Fruit fly (Drosophila melanogaster) whole organism, embryonic: ENCODE data around the gene Bap111.

Source experiments
- Aef1 ChIP-seq: fragments of 200-800 bp; sonication (Bioruptor generic); IDR thresholded peaks from 3 replicates; pipeline ENCODE4 v1.3.6; 2022; ENCODE audit warnings: missing biosample characterization, missing genetic modification characterization
- BtbVII ChIP-seq: fragments of 200-800 bp; sonication (Bioruptor generic); optimal IDR thresholded peaks from 3 replicates; lab custom pipeline; 2017; ENCODE audit warnings: missing biosample characterization, mild to moderate bottlenecking, missing genetic modification characterization
- CG10959 ChIP-seq: fragments of 200-800 bp; sonication (Bioruptor generic); IDR thresholded peaks from 2 replicates; pipeline ENCODE4 v1.3.6; 2022; ENCODE audit warnings: missing biosample characterization, missing genetic modification characterization
- CG11093 ChIP-seq: fragments of 200-800 bp; sonication (Bioruptor generic); IDR thresholded peaks from 3 replicates; pipeline ENCODE4 v1.3.6; 2022; ENCODE audit warnings: missing biosample characterization, missing genetic modification characterization
- CG11398 ChIP-seq: fragments of 200-800 bp; sonication (Bioruptor generic); optimal IDR thresholded peaks from 2 replicates; lab custom pipeline; 2016; ENCODE audit warnings: missing biosample characterization, missing genetic modification characterization
- CG11504 ChIP-seq: fragments of 200-800 bp; sonication (Bioruptor generic); optimal IDR thresholded peaks from 3 replicates; lab custom pipeline; 2019; ENCODE audit warnings: missing biosample characterization, mild to moderate bottlenecking, missing genetic modification characterization, moderate library complexity
- CG12744 ChIP-seq: fragments of 200-800 bp; sonication (Bioruptor generic); optimal IDR thresholded peaks from 2 replicates; lab custom pipeline; 2016; ENCODE audit warnings: missing biosample characterization, missing genetic modification characterization
- CG13296 ChIP-seq: fragments of 200-800 bp; sonication (Bioruptor generic); optimal IDR thresholded peaks from 3 replicates; lab custom pipeline; 2018; ENCODE audit warnings: missing biosample characterization, mild to moderate bottlenecking, missing genetic modification characterization
- CG15269 ChIP-seq: fragments of 200-800 bp; sonication (Bioruptor generic); optimal IDR thresholded peaks from 2 replicates; lab custom pipeline; 2018; ENCODE audit warnings: missing biosample characterization, mild to moderate bottlenecking, missing genetic modification characterization, moderate library complexity
- CG17385 ChIP-seq: fragments of 200-800 bp; sonication (Bioruptor generic); optimal IDR thresholded peaks from 3 replicates; lab custom pipeline; 2018; ENCODE audit warnings: missing biosample characterization, mild to moderate bottlenecking, missing genetic modification characterization
- CG17802 ChIP-seq: fragments of 200-800 bp; sonication (Bioruptor generic); optimal IDR thresholded peaks from 2 replicates; lab custom pipeline; 2018; ENCODE audit warnings: missing biosample characterization, mild to moderate bottlenecking, missing genetic modification characterization, moderate library complexity
- CG18619 ChIP-seq: fragments of 200-800 bp; sonication (Bioruptor generic); optimal IDR thresholded peaks from 3 replicates; lab custom pipeline; 2017; ENCODE audit warnings: missing biosample characterization, mild to moderate bottlenecking, missing genetic modification characterization
- CG32772 ChIP-seq: fragments of 200-800 bp; sonication (Bioruptor generic); IDR thresholded peaks from 2 replicates; pipeline ENCODE4 v1.3.6; 2022; ENCODE audit warnings: missing biosample characterization, missing genetic modification characterization
- CG34422 ChIP-seq: fragments of 200-800 bp; sonication (Bioruptor generic); IDR thresholded peaks from 3 replicates; pipeline ENCODE4 v1.3.6; 2022; ENCODE audit warnings: missing biosample characterization, missing genetic modification characterization
- CG3995 ChIP-seq: fragments of 200-800 bp; sonication (Bioruptor generic); optimal IDR thresholded peaks from 3 replicates; lab custom pipeline; 2016; ENCODE audit warnings: missing biosample characterization, missing genetic modification characterization
- CG5953 ChIP-seq: fragments of 200-800 bp; sonication (Bioruptor generic); IDR thresholded peaks from 2 replicates; pipeline ENCODE4 v1.3.6; 2022; ENCODE audit warnings: missing biosample characterization, missing genetic modification characterization
- CG6791 ChIP-seq: fragments of 200-800 bp; sonication (Bioruptor generic); IDR thresholded peaks from 3 replicates; pipeline ENCODE4 v1.3.6; 2022; ENCODE audit warnings: missing biosample characterization, missing genetic modification characterization; ENCODE audit not compliant: partially characterized antibody
- CG8924 ChIP-seq: fragments of 200-800 bp; optimal IDR thresholded peaks from 3 replicates; lab custom pipeline; 2019; ENCODE audit warnings: missing biosample characterization, mild to moderate bottlenecking, missing genetic modification characterization, moderate library complexity
- CG9932 ChIP-seq: fragments of 200-800 bp; sonication (Bioruptor generic); IDR thresholded peaks from 2 replicates; pipeline ENCODE4 v1.3.6; 2022; ENCODE audit warnings: missing biosample characterization, missing genetic modification characterization
- CTCF ChIP-seq: fragments of 200-800 bp; sonication (Bioruptor generic); optimal IDR thresholded peaks from 2 replicates; lab custom pipeline; 2017; ENCODE audit warnings: missing biosample characterization, mild to moderate bottlenecking, missing genetic modification characterization, moderate library complexity
- CoRest ChIP-seq: fragments of 200-800 bp; sonication (Bioruptor generic); optimal IDR thresholded peaks from 3 replicates; lab custom pipeline; 2018; ENCODE audit warnings: missing biosample characterization, mild to moderate bottlenecking, missing genetic modification characterization, moderate library complexity
- Eip74EF ChIP-seq, 2 experiments: fragments of 200-800 bp in 1 of 2; fragments of >200 bp in 1 of 2; sonication (Bioruptor generic) in 1 of 2; optimal IDR thresholded peaks; 2 replicates each; lab custom pipeline; 2017 to 2019; ENCODE audit warnings: missing biosample characterization in 2 of 2, missing genetic modification characterization in 2 of 2, mild to moderate bottlenecking in 1 of 2, moderate library complexity in 1 of 2
- GATAe ChIP-seq: fragments of 200-800 bp; sonication (Bioruptor generic); conservative IDR thresholded peaks from 2 replicates; pipeline ENCODE4 v1.3.6; 2022; ENCODE audit warnings: missing biosample characterization, missing genetic modification characterization
- HLH3B ChIP-seq: fragments of 200-800 bp; sonication (Bioruptor generic); IDR thresholded peaks from 2 replicates; pipeline ENCODE4 v1.3.6; 2022; ENCODE audit warnings: missing biosample characterization, missing genetic modification characterization
- HLH54F ChIP-seq: fragments of 200-800 bp; sonication (Bioruptor generic); optimal IDR thresholded peaks from 3 replicates; lab custom pipeline; 2016; ENCODE audit warnings: missing biosample characterization, missing genetic modification characterization
- Lhr ChIP-seq: fragments of 200-800 bp; sonication (Bioruptor generic); optimal IDR thresholded peaks from 3 replicates; lab custom pipeline; 2017; ENCODE audit warnings: mild to moderate bottlenecking, missing biosample characterization, missing genetic modification reagents, missing genetic modification characterization
- Nf-YB ChIP-seq: fragments of 200-800 bp; sonication (Bioruptor generic); optimal IDR thresholded peaks from 3 replicates; lab custom pipeline; 2019; ENCODE audit warnings: missing biosample characterization, mild to moderate bottlenecking, missing genetic modification characterization, moderate library complexity
- Optix ChIP-seq: fragments of 200-800 bp; sonication (Bioruptor generic); IDR thresholded peaks from 3 replicates; pipeline ENCODE4 v1.3.6; 2022; ENCODE audit warnings: missing biosample characterization, missing genetic modification characterization
- Scr ChIP-seq: fragments of 200-800 bp; sonication (Bioruptor generic); IDR thresholded peaks from 2 replicates; pipeline ENCODE4 v1.3.6; 2022; ENCODE audit warnings: missing biosample characterization, missing genetic modification characterization; ENCODE audit not compliant: partially characterized antibody
- Sry-δ ChIP-seq: fragments of 200-800 bp; sonication (Bioruptor generic); optimal IDR thresholded peaks from 2 replicates; lab custom pipeline; 2016; ENCODE audit warnings: missing biosample characterization, missing genetic modification characterization
- Ssrp ChIP-seq: fragments of 200-800 bp; sonication (Bioruptor generic); optimal IDR thresholded peaks from 2 replicates; lab custom pipeline; 2018; ENCODE audit warnings: missing biosample characterization, mild to moderate bottlenecking, missing genetic modification characterization, moderate library complexity
- ac ChIP-seq: fragments of 200-800 bp; sonication (Bioruptor generic); optimal IDR thresholded peaks from 3 replicates; lab custom pipeline; 2017; ENCODE audit warnings: missing biosample characterization, mild to moderate bottlenecking, missing genetic modification characterization
- al ChIP-seq: fragments of 200-800 bp; sonication (Bioruptor generic); IDR thresholded peaks from 2 replicates; pipeline ENCODE4 v1.3.6; 2022; ENCODE audit warnings: missing biosample characterization, missing genetic modification characterization
- btn ChIP-seq: fragments of 200-800 bp; sonication (Bioruptor generic); optimal IDR thresholded peaks from 2 replicates; lab custom pipeline; 2016; ENCODE audit warnings: missing biosample characterization, missing genetic modification characterization
- cad ChIP-seq: fragments of >200 bp; optimal IDR thresholded peaks from 2 replicates; lab custom pipeline; 2017; ENCODE audit warnings: missing biosample characterization, missing genetic modification characterization
- caup ChIP-seq: fragments of 200-800 bp; sonication (Bioruptor generic); optimal IDR thresholded peaks from 3 replicates; lab custom pipeline; 2017; ENCODE audit warnings: missing biosample characterization, mild to moderate bottlenecking, missing genetic modification characterization, moderate library complexity; ENCODE audit not compliant: severe bottlenecking
- chm ChIP-seq: fragments of 200-800 bp; sonication (Bioruptor generic); IDR thresholded peaks from 2 replicates; pipeline ENCODE4 v1.3.6; 2022; ENCODE audit warnings: missing biosample characterization, missing genetic modification characterization
- cwo ChIP-seq: fragments of 200-800 bp; sonication (Bioruptor generic); optimal IDR thresholded peaks from 3 replicates; lab custom pipeline; 2017; ENCODE audit warnings: missing biosample characterization, missing genetic modification characterization, mild to moderate bottlenecking, moderate library complexity, missing genetic modification reagents
- emc ChIP-seq: fragments of 200-800 bp; sonication (Bioruptor generic); optimal IDR thresholded peaks from 2 replicates; lab custom pipeline; 2016; ENCODE audit warnings: missing biosample characterization, missing genetic modification characterization
- esg ChIP-seq: fragments of 200-800 bp; sonication (Bioruptor generic); conservative IDR thresholded peaks from 2 replicates; pipeline ENCODE4 v1.3.6; 2022; ENCODE audit warnings: missing biosample characterization, missing genetic modification characterization
- exex ChIP-seq: fragments of 200-800 bp; sonication (Bioruptor generic); optimal IDR thresholded peaks from 4 replicates; lab custom pipeline; 2018; ENCODE audit warnings: missing biosample characterization, mild to moderate bottlenecking, missing genetic modification characterization, moderate library complexity
- gcm2 ChIP-seq: fragments of 200-800 bp; sonication (Bioruptor generic); optimal IDR thresholded peaks from 2 replicates; lab custom pipeline; 2016; ENCODE audit warnings: missing biosample characterization, missing genetic modification characterization
- grn ChIP-seq: fragments of 200-800 bp; sonication (Bioruptor generic); optimal IDR thresholded peaks from 3 replicates; lab custom pipeline; 2017; ENCODE audit warnings: missing biosample characterization, missing genetic modification characterization
- gro ChIP-seq: fragments of 200-800 bp; sonication (Bioruptor generic); optimal IDR thresholded peaks from 2 replicates; lab custom pipeline; 2016; ENCODE audit warnings: missing biosample characterization, missing genetic modification characterization
- h ChIP-seq: fragments of >200 bp; optimal IDR thresholded peaks from 2 replicates; lab custom pipeline; 2017
- ham ChIP-seq: fragments of 200-800 bp; sonication (Bioruptor generic); IDR thresholded peaks from 2 replicates; pipeline ENCODE4 v1.3.6; 2022; ENCODE audit warnings: missing biosample characterization, missing genetic modification characterization
- hth ChIP-seq: fragments of >200 bp; optimal IDR thresholded peaks from 2 replicates; lab custom pipeline; 2017; ENCODE audit warnings: inconsistent platforms
- jumu ChIP-seq: fragments of 200-800 bp; sonication (Bioruptor generic); optimal IDR thresholded peaks from 3 replicates; lab custom pipeline; 2016; ENCODE audit warnings: missing biosample characterization, missing genetic modification characterization
- lilli ChIP-seq: fragments of 200-800 bp; sonication (Bioruptor generic); optimal IDR thresholded peaks from 3 replicates; lab custom pipeline; 2016; ENCODE audit warnings: missing biosample characterization, missing genetic modification characterization
- ranshi ChIP-seq: fragments of 200-800 bp; sonication (Bioruptor generic); IDR thresholded peaks from 2 replicates; pipeline ENCODE4 v1.3.6; 2022; ENCODE audit warnings: missing biosample characterization, missing genetic modification characterization
- repo ChIP-seq: fragments of 200-800 bp; sonication (Bioruptor generic); optimal IDR thresholded peaks from 2 replicates; lab custom pipeline; 2016; ENCODE audit warnings: missing biosample characterization, missing genetic modification characterization
- sna ChIP-seq: fragments of 200-800 bp; sonication (Bioruptor generic); IDR thresholded peaks from 2 replicates; pipeline ENCODE4 v1.3.6; 2022; ENCODE audit warnings: missing biosample characterization, missing genetic modification characterization; ENCODE audit not compliant: partially characterized antibody
- zfh1 ChIP-seq: fragments of 200-800 bp; sonication (Bioruptor generic); IDR thresholded peaks from 3 replicates; pipeline ENCODE4 v1.3.6; 2022; ENCODE audit warnings: missing biosample characterization, missing genetic modification characterization

Bap111 gene

dm6 chrX:9155134-9155533, 6.0 kb downstream of the Bap111 start (continued):
- peak; percentile 53 for TF ChIP-seq lilli (GFP tag; lab: Kevin White, UChicago)
- TF ChIP-seq CG17385 (GFP tag; lab: Kevin White, UChicago): peak; percentile 72
- no peak for TF ChIP-seq btn (GFP tag; lab: Kevin White, UChicago)
- no peak for TF ChIP-seq CG17802
- TF ChIP-seq CG10959 (GFP tag; lab: Robert Waterston, UW): peak; percentile 36; the same call in 1 of the 2 replicates
- TF ChIP-seq Ssrp (tag; lab: Kevin White, UChicago): peak; percentile 49
- no peak for TF ChIP-seq zfh1 (GFP tag; lab: Robert Waterston, UW)
- no peak for TF ChIP-seq repo (GFP tag; lab: Kevin White, UChicago)
- peak; percentile 44 for TF ChIP-seq caup (GFP tag; lab: Kevin White, UChicago)
- no peak for TF ChIP-seq hth (lab: Kevin White, UChicago)
- TF ChIP-seq ac (GFP tag; lab: Kevin White, UChicago): no peak
- no peak for TF ChIP-seq gcm2 (GFP tag; lab: Kevin White, UChicago)
- TF ChIP-seq CG8924 (tag; lab: Kevin White, UChicago): no peak
- TF ChIP-seq CG34422 (GFP tag; lab: Robert Waterston, UW): no peak
- TF ChIP-seq BtbVII (GFP tag; lab: Kevin White, UChicago): peak; percentile 31
- TF ChIP-seq CG18619 (GFP tag; lab: Kevin White, UChicago): no peak
- TF ChIP-seq GATAe: no peak
- no peak for TF ChIP-seq ham (GFP tag; lab: Robert Waterston, UW)
- no peak for TF ChIP-seq chm (GFP tag; lab: Robert Waterston, UW)
- no peak for TF ChIP-seq CG5953 (GFP tag; lab: Robert Waterston, UW)
- no peak for TF ChIP-seq al (GFP tag; lab: Robert Waterston, UW)
- peak; percentile 72 for TF ChIP-seq CG11504 (tag; lab: Kevin White, UChicago)
- TF ChIP-seq CTCF (GFP tag; lab: Kevin White, UChicago): no peak
- no peak for TF ChIP-seq CG11398 (GFP tag; lab: Kevin White, UChicago)
- TF ChIP-seq CG9932 (GFP tag; lab: Robert Waterston, UW): peak; percentile 44
- TF ChIP-seq CG11093: no peak
- TF ChIP-seq HLH3B (GFP tag; lab: Robert Waterston, UW): peak; percentile 54
- TF ChIP-seq Nf-YB (GFP tag; lab: Kevin White, UChicago): no peak
- TF ChIP-seq Optix (GFP tag; lab: Robert Waterston, UW): no peak
- TF ChIP-seq gro: peak; percentile 29
- peak; percentile 50 for TF ChIP-seq cwo (GFP tag; lab: Kevin White, UChicago)
- TF ChIP-seq Sry-δ (GFP tag; lab: Kevin White, UChicago): no peak
- no peak for TF ChIP-seq Lhr
- no peak for TF ChIP-seq grn (GFP tag; lab: Kevin White, UChicago)
- TF ChIP-seq CG13296 (GFP tag; lab: Kevin White, UChicago): peak; percentile 62
- peak in 1 of 2 experiments; percentile 17 for TF ChIP-seq Eip74EF (GFP tag; optimal IDR thresholded peaks at IDR 0.05; lab: Kevin White, UChicago)
- TF ChIP-seq esg (GFP tag; lab: Robert Waterston, UW): peak; percentile 38; the same call in 1 of the 2 replicates
- TF ChIP-seq ranshi (GFP tag; lab: Robert Waterston, UW): 0 out of 2 replicates have a peak, but pooled peaks have one; percentile 39
- TF ChIP-seq CG15269 (tag; lab: Kevin White, UChicago): peak; percentile 62
- peak; percentile 3 for TF ChIP-seq jumu (GFP tag; lab: Kevin White, UChicago)
- TF ChIP-seq cad (GFP tag; lab: Kevin White, UChicago): no peak
- TF ChIP-seq HLH54F: peak; percentile 24
- TF ChIP-seq exex (tag; lab: Kevin White, UChicago): no peak
- peak; percentile 4 for TF ChIP-seq CG3995
- TF ChIP-seq CoRest (tag; lab: Kevin White, UChicago): peak; percentile 58
- no peak for TF ChIP-seq emc
- no peak for TF ChIP-seq CG6791
- peak; percentile 42 for TF ChIP-seq CG12744 (GFP tag; lab: Kevin White, UChicago)
- TF ChIP-seq Scr: no peak
- TF ChIP-seq sna (GFP tag; lab: Robert Waterston, UW): no peak
- 0 out of 2 replicates have a peak, but pooled peaks have one; percentile 21 for TF ChIP-seq CG32772
- no peak for TF ChIP-seq h (lab: Kevin White, UChicago)
- peak; percentile 40; the same call in 1 of the 3 replicates for TF ChIP-seq Aef1 (GFP tag; lab: Robert Waterston, UW)
